Fruit fly (Drosophila melanogaster) whole organism, embryonic: ENCODE results near the gene CG12974.

ENCODE experiments used
- Abd-B ChIP-seq: fragments of 200-800 bp; sonication (Bioruptor generic); optimal IDR thresholded peaks from 2 replicates; lab custom pipeline; 2018; ENCODE audit warnings: missing biosample characterization, mild to moderate bottlenecking, missing genetic modification characterization, moderate library complexity
- Ada2b ChIP-seq: fragments of 200-800 bp; sonication (Bioruptor generic); IDR thresholded peaks from 2 replicates; pipeline ENCODE4 v1.3.6; 2022; ENCODE audit warnings: missing biosample characterization, missing genetic modification characterization
- Adf1 ChIP-seq: fragments of 200-800 bp; sonication (Bioruptor generic); IDR thresholded peaks from 2 replicates; pipeline ENCODE4 v1.3.6; 2022; ENCODE audit warnings: missing biosample characterization, missing genetic modification characterization
- Atf3 ChIP-seq: fragments of 200-800 bp; sonication (Bioruptor generic); optimal IDR thresholded peaks from 3 replicates; lab custom pipeline; 2016; ENCODE audit warnings: missing biosample characterization, missing genetic modification characterization
- CG10543 ChIP-seq: fragments of 200-800 bp; sonication (Bioruptor generic); optimal IDR thresholded peaks from 3 replicates; lab custom pipeline; 2017; ENCODE audit warnings: missing biosample characterization, mild to moderate bottlenecking, missing genetic modification characterization, moderate library complexity
- CG11085 ChIP-seq: fragments of 200-800 bp; sonication (Bioruptor generic); IDR thresholded peaks from 2 replicates; pipeline ENCODE4 v1.3.6; 2022; ENCODE audit warnings: missing biosample characterization, missing genetic modification characterization
- CG11695 ChIP-seq: fragments of 200-800 bp; sonication (Bioruptor generic); IDR thresholded peaks from 3 replicates; pipeline ENCODE4 v1.3.6; 2022; ENCODE audit warnings: missing biosample characterization, missing genetic modification characterization
- CG1603 ChIP-seq: fragments of 200-800 bp; sonication (Bioruptor generic); optimal IDR thresholded peaks from 2 replicates; lab custom pipeline; 2019; ENCODE audit warnings: missing biosample characterization, mild to moderate bottlenecking, missing genetic modification characterization, moderate library complexity
- CG16815 ChIP-seq: fragments of 200-800 bp; sonication (Bioruptor generic); optimal IDR thresholded peaks from 3 replicates; lab custom pipeline; 2017; ENCODE audit warnings: missing biosample characterization, mild to moderate bottlenecking, missing genetic modification characterization
- CG17912 ChIP-seq: fragments of 200-800 bp; sonication (Bioruptor generic); optimal IDR thresholded peaks from 2 replicates; lab custom pipeline; 2018; ENCODE audit warnings: missing biosample characterization, mild to moderate bottlenecking, missing genetic modification characterization
- CG18476 ChIP-seq: fragments of 200-800 bp; sonication (Bioruptor generic); optimal IDR thresholded peaks from 2 replicates; lab custom pipeline; 2016; ENCODE audit warnings: missing biosample characterization, mild to moderate bottlenecking, missing genetic modification characterization
- CG30020 ChIP-seq: fragments of 200-800 bp; optimal IDR thresholded peaks from 2 replicates; lab custom pipeline; 2019; ENCODE audit warnings: missing biosample characterization, mild to moderate bottlenecking, missing genetic modification characterization, moderate library complexity
- CG34224 ChIP-seq: fragments of 200-800 bp; sonication (Bioruptor generic); IDR thresholded peaks from 3 replicates; pipeline ENCODE4 v1.3.6; 2022; ENCODE audit warnings: missing biosample characterization, missing genetic modification characterization; ENCODE audit not compliant: partially characterized antibody
- CG3847 ChIP-seq: fragments of 200-800 bp; sonication (Bioruptor generic); IDR thresholded peaks from 2 replicates; pipeline ENCODE4 v1.3.6; 2022; ENCODE audit warnings: missing biosample characterization, missing genetic modification characterization
- CG4328 ChIP-seq: fragments of 200-800 bp; sonication (Bioruptor generic); optimal IDR thresholded peaks from 3 replicates; lab custom pipeline; 2017; ENCODE audit warnings: missing biosample characterization, missing genetic modification reagents, missing genetic modification characterization
- CG4404 ChIP-seq: fragments of 200-800 bp; sonication (Bioruptor generic); IDR thresholded peaks from 2 replicates; pipeline ENCODE4 v1.3.6; 2022; ENCODE audit warnings: missing biosample characterization, missing genetic modification characterization
- CG4424 ChIP-seq: fragments of 200-800 bp; sonication (Bioruptor generic); optimal IDR thresholded peaks from 3 replicates; lab custom pipeline; 2016; ENCODE audit warnings: missing biosample characterization, missing genetic modification characterization
- CG4854 ChIP-seq: fragments of 200-800 bp; sonication (Bioruptor generic); optimal IDR thresholded peaks from 2 replicates; lab custom pipeline; 2016; ENCODE audit warnings: missing biosample characterization, missing genetic modification characterization, inconsistent platforms
- CG6683 ChIP-seq: fragments of 200-800 bp; sonication (Bioruptor generic); optimal IDR thresholded peaks from 2 replicates; lab custom pipeline; 2017; ENCODE audit warnings: missing biosample characterization, mild to moderate bottlenecking, missing genetic modification characterization, missing genetic modification reagents
- CG7271 ChIP-seq: fragments of 200-800 bp; sonication (Bioruptor generic); optimal IDR thresholded peaks from 2 replicates; lab custom pipeline; 2018; ENCODE audit warnings: missing biosample characterization, mild to moderate bottlenecking, missing genetic modification characterization, moderate library complexity
- CG7745 ChIP-seq: fragments of 200-800 bp; sonication (Bioruptor generic); optimal IDR thresholded peaks from 2 replicates; lab custom pipeline; 2018; ENCODE audit warnings: missing biosample characterization, mild to moderate bottlenecking, missing genetic modification characterization, moderate library complexity
- CG9437 ChIP-seq: fragments of 200-800 bp; sonication (Bioruptor generic); optimal IDR thresholded peaks from 2 replicates; lab custom pipeline; 2018; ENCODE audit warnings: missing biosample characterization, mild to moderate bottlenecking, missing genetic modification characterization
- CoRest ChIP-seq: fragments of 200-800 bp; sonication (Bioruptor generic); optimal IDR thresholded peaks from 3 replicates; lab custom pipeline; 2018; ENCODE audit warnings: missing biosample characterization, mild to moderate bottlenecking, missing genetic modification characterization, moderate library complexity
- Dbx ChIP-seq: fragments of 200-800 bp; sonication (Bioruptor generic); IDR thresholded peaks from 3 replicates; pipeline ENCODE4 v1.3.6; 2022; ENCODE audit warnings: missing biosample characterization, missing genetic modification characterization
- GATAe ChIP-seq: fragments of 200-800 bp; sonication (Bioruptor generic); conservative IDR thresholded peaks from 2 replicates; pipeline ENCODE4 v1.3.6; 2022; ENCODE audit warnings: missing biosample characterization, missing genetic modification characterization
- H15 ChIP-seq: fragments of 200-800 bp; sonication (Bioruptor generic); IDR thresholded peaks from 3 replicates; pipeline ENCODE4 v1.3.6; 2022; ENCODE audit warnings: missing biosample characterization, missing genetic modification characterization
- MESR4 ChIP-seq: fragments of 200-800 bp; sonication (Bioruptor generic); optimal IDR thresholded peaks from 2 replicates; lab custom pipeline; 2018; ENCODE audit warnings: missing biosample characterization, mild to moderate bottlenecking, missing genetic modification characterization, moderate library complexity
- Nf-YB ChIP-seq: fragments of 200-800 bp; sonication (Bioruptor generic); optimal IDR thresholded peaks from 3 replicates; lab custom pipeline; 2019; ENCODE audit warnings: missing biosample characterization, mild to moderate bottlenecking, missing genetic modification characterization, moderate library complexity
- Rx ChIP-seq: fragments of 200-800 bp; sonication (Bioruptor generic); IDR thresholded peaks from 2 replicates; pipeline ENCODE4 v1.3.6; 2022; ENCODE audit warnings: missing biosample characterization, missing genetic modification characterization
- Side ChIP-seq: fragments of 200-800 bp; sonication (Bioruptor generic); optimal IDR thresholded peaks from 2 replicates; lab custom pipeline; 2016; ENCODE audit warnings: missing biosample characterization, missing genetic modification characterization
- Sry-β ChIP-seq: fragments of 200-800 bp; sonication (Bioruptor generic); optimal IDR thresholded peaks from 2 replicates; lab custom pipeline; 2018; ENCODE audit warnings: missing biosample characterization, mild to moderate bottlenecking, missing genetic modification characterization, moderate library complexity
- ab ChIP-seq: fragments of 200-800 bp; sonication (Bioruptor generic); optimal IDR thresholded peaks from 2 replicates; lab custom pipeline; 2016; ENCODE audit warnings: missing biosample characterization, missing genetic modification characterization
- al ChIP-seq: fragments of 200-800 bp; sonication (Bioruptor generic); IDR thresholded peaks from 2 replicates; pipeline ENCODE4 v1.3.6; 2022; ENCODE audit warnings: missing biosample characterization, missing genetic modification characterization
- br ChIP-seq: fragments of >200 bp; optimal IDR thresholded peaks from 2 replicates; lab custom pipeline; 2017
- cg ChIP-seq: fragments of 200-800 bp; sonication (Bioruptor generic); optimal IDR thresholded peaks from 3 replicates; lab custom pipeline; 2019; ENCODE audit warnings: missing biosample characterization, mild to moderate bottlenecking, missing genetic modification characterization, moderate library complexity
- danr ChIP-seq: fragments of 200-800 bp; sonication (Bioruptor generic); IDR thresholded peaks from 2 replicates; pipeline ENCODE4 v1.3.6; 2022; ENCODE audit warnings: missing biosample characterization, missing genetic modification characterization
- dmrt11E ChIP-seq: fragments of 200-800 bp; sonication (Bioruptor generic); optimal IDR thresholded peaks from 3 replicates; lab custom pipeline; 2018; ENCODE audit warnings: missing biosample characterization, mild to moderate bottlenecking, missing genetic modification characterization, moderate library complexity
- hth ChIP-seq: fragments of >200 bp; optimal IDR thresholded peaks from 2 replicates; lab custom pipeline; 2017; ENCODE audit warnings: inconsistent platforms
- lmd ChIP-seq: fragments of 200-800 bp; sonication (Bioruptor generic); IDR thresholded peaks from 2 replicates; pipeline ENCODE4 v1.3.6; 2022; ENCODE audit warnings: missing biosample characterization, missing genetic modification characterization
- lov ChIP-seq, 2 experiments: fragments of 200-800 bp in 1 of 2; fragments of >200 bp in 1 of 2; sonication (Bioruptor generic) in 1 of 2; IDR thresholded peaks in 1 of 2; optimal IDR thresholded peaks in 1 of 2; 2 replicates in 1 of 2; 3 replicates in 1 of 2; pipeline versions ENCODE4 v1.3.6 to Lab custom; 2017 to 2022; ENCODE audit warnings: missing biosample characterization in 1 of 2, missing genetic modification characterization in 1 of 2
- mirr ChIP-seq: fragments of 200-800 bp; sonication (Bioruptor generic); optimal IDR thresholded peaks from 3 replicates; lab custom pipeline; 2018; ENCODE audit warnings: missing biosample characterization, mild to moderate bottlenecking, missing genetic modification characterization
- pb ChIP-seq: fragments of 200-800 bp; sonication (Bioruptor generic); optimal IDR thresholded peaks from 3 replicates; lab custom pipeline; 2016; ENCODE audit warnings: missing biosample characterization, missing genetic modification characterization
- sd ChIP-seq: fragments of 200-800 bp; sonication (Bioruptor generic); optimal IDR thresholded peaks from 3 replicates; lab custom pipeline; 2018; ENCODE audit warnings: missing biosample characterization, mild to moderate bottlenecking, missing genetic modification characterization, moderate library complexity
- sqz ChIP-seq: fragments of 200-800 bp; sonication (Bioruptor generic); optimal IDR thresholded peaks from 3 replicates; lab custom pipeline; 2018; ENCODE audit warnings: missing biosample characterization, mild to moderate bottlenecking, missing genetic modification characterization
- stwl ChIP-seq: fragments of 200-800 bp; sonication (Bioruptor generic); optimal IDR thresholded peaks from 3 replicates; lab custom pipeline; 2018; ENCODE audit warnings: missing biosample characterization, mild to moderate bottlenecking, missing genetic modification characterization, moderate library complexity
- sug ChIP-seq: fragments of 200-800 bp; optimal IDR thresholded peaks from 2 replicates; lab custom pipeline; 2019; ENCODE audit warnings: missing biosample characterization, mild to moderate bottlenecking, missing genetic modification characterization, moderate library complexity
- vnd ChIP-seq: fragments of 200-800 bp; sonication (Bioruptor generic); IDR thresholded peaks from 3 replicates; pipeline ENCODE4 v1.3.6; 2022; ENCODE audit warnings: missing biosample characterization, missing genetic modification characterization; ENCODE audit not compliant: partially characterized antibody
- zfh2 ChIP-seq: fragments of 200-800 bp; sonication (Bioruptor generic); optimal IDR thresholded peaks from 2 replicates; lab custom pipeline; 2016; ENCODE audit warnings: missing biosample characterization, missing genetic modification characterization

Gene CG12974

dm6 chr3L:21276296-21277257, 9.2 kb downstream of the CG12974 start (continued):
- TF ChIP-seq Ada2b (GFP tag; lab: Robert Waterston, UW) (no peak), CG4854 (GFP tag; lab: Kevin White, UChicago) (peak; percentile 41), zfh2 (GFP tag; lab: Kevin White, UChicago) (peak; percentile 54), CG7271 (tag; lab: Kevin White, UChicago) (no peak), vnd (GFP tag; lab: Robert Waterston, UW) (no peak), danr (GFP tag; lab: Robert Waterston, UW) (no peak), pb (GFP tag; lab: Kevin White, UChicago) (peak; percentile 8), CG10543 (GFP tag; lab: Kevin White, UChicago) (peak; percentile 42), Nf-YB (GFP tag; lab: Kevin White, UChicago) (peak; percentile 51), CG4404 (GFP tag; lab: Robert Waterston, UW) (peak; percentile 50; the same call in 1 of the 2 replicates), GATAe (no peak), CG3847 (peak; percentile 42; the same call in 1 of the 2 replicates), ab (GFP tag; lab: Kevin White, UChicago) (no peak), Side (GFP tag; lab: Kevin White, UChicago) (peak; percentile 51), cg (GFP tag; lab: Kevin White, UChicago) (no peak), al (GFP tag; lab: Robert Waterston, UW) (peak; percentile 19; the same call in 1 of the 2 replicates), CG17912 (GFP tag; lab: Kevin White, UChicago) (no peak), CG7745 (tag; lab: Kevin White, UChicago) (no peak), hth (lab: Kevin White, UChicago) (peak; percentile 45), CG4424 (peak; percentile 52), sd (peak; percentile 88), CG11695 (GFP tag; lab: Robert Waterston, UW) (peak; percentile 64; the same call in 2 of the 3 replicates), stwl (tag; lab: Kevin White, UChicago) (no peak), sug (tag; lab: Kevin White, UChicago) (no peak), br (lab: Kevin White, UChicago) (no peak), CG30020 (tag; lab: Kevin White, UChicago) (peak; percentile 21), sqz (GFP tag; lab: Kevin White, UChicago) (peak; percentile 29), lmd (GFP tag; lab: Robert Waterston, UW) (peak; percentile 52), CG18476 (GFP tag; lab: Kevin White, UChicago) (peak; percentile 66), mirr (GFP tag; lab: Kevin White, UChicago) (peak; percentile 18), CG4328 (GFP tag; lab: Kevin White, UChicago) (no peak), Atf3 (GFP tag; lab: Kevin White, UChicago) (no peak), CG34224 (GFP tag; lab: Robert Waterston, UW) (peak; percentile 16; the same call in 1 of the 3 replicates), H15 (GFP tag; lab: Robert Waterston, UW) (0 out of 3 replicates have a peak, but pooled peaks have one; percentile 6), CG6683 (GFP tag; lab: Kevin White, UChicago) (no peak), dmrt11E (tag; lab: Kevin White, UChicago) (peak; percentile 74), Dbx (GFP tag; lab: Robert Waterston, UW) (no peak; the same call in 2 of the 3 replicates), CoRest (tag; lab: Kevin White, UChicago) (peak; percentile 76), CG1603 (peak; percentile 23), Abd-B (GFP tag; lab: Kevin White, UChicago) (peak; percentile 20), Sry-β (GFP tag; lab: Kevin White, UChicago) (no peak), CG16815 (peak; percentile 66), lov (optimal IDR thresholded peaks at IDR 0.05; lab: Kevin White, UChicago) (no peak), lov (GFP tag; IDR thresholded peaks at IDR 0.05; lab: Robert Waterston, UW) (peak; percentile 7; the same call in 1 of the 3 replicates), CG11085 (GFP tag; lab: Robert Waterston, UW) (no peak), MESR4 (GFP tag; lab: Kevin White, UChicago) (no peak), CG9437 (peak; percentile 73), Rx (GFP tag; lab: Robert Waterston, UW) (no peak), Adf1 (GFP tag; lab: Robert Waterston, UW) (no peak)
